Fruit fly (Drosophila melanogaster) ovary, adult (tissue): ENCODE data around the gene Nmnat.

Source experiments
- CG17801 ChIP-seq: fragments of 200-800 bp; optimal IDR thresholded peaks from 2 replicates; lab custom pipeline; 2019; ENCODE audit warnings: missing biosample characterization, mild to moderate bottlenecking, missing genetic modification characterization, moderate library complexity; ENCODE audit not compliant: partially characterized antibody

Nmnat gene

DNA sequence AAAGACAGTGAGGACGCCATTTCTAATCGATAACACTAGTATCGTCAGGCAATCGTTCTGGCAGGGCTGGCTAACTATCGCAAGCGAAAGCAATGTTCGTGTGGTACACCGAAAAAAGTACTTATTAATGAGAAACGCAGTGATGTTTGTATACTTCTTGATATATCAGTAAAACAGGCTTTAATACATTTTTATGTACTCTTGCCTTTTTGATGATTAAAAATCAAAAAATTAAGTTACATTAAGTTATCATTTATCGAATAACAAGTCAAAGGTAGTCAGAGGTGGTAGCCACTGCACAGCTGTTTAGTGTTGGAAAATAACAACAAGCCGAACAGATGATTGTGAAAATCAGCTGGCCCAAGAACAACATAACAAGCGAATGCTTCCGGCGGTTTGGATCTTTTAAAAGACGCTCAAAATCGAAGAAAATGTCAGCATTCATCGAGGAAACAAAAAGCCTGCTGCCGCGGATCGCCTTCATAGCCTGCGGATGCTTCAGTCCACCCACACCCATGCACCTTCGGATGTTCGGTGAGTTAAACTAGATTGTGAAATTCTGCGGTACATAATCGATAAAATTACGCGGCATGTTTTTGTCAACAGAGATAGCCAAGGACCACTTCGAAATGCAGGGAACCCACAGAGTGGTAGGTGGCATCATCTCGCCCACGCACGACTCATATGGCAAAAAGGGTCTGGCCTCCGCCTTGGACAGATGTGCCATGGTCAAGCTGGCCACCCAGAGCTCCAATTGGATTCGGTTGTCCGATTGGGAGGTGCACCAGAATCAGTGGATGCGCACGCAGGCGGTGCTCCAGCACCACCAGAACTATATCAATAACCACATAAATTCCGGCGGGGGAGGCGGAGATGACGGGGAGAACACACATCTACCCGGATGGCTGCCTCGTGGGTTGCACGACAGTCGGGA, at the start of gene Nmnat, which contains the start of gene ssh:
Gene Nmnat (plus strand): TSS at position 318 of the 934 bp plus-strand sequence.
Gene ssh (minus strand): TSS at position 37 of the 934 bp plus-strand sequence.
- peak; percentile 72 for TF ChIP-seq CG17801 (GFP tag; lab: Kevin White, UChicago)

DNA sequence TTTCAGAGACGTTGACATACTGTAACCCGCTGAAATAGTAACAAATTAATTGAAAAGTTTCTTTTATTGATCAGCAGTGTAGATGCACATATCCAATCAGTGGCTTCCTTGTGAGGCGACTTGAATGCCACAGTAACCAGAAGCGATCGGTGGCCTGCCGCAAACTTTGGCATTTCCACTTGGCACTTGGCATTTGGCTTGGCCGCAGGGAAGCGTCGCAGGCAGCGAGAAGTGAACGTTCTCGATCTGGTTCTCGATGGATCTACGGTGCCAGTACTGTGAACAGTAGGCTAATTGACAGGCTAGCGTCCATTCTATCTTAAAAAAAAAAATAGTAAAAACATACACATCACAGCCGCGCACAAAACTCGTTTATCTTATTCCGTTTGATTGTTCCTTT, 44.2 kb upstream of the Nmnat start, which contains the start of gene CG10845:
Gene CG10845 (plus strand): TSS at position 301 of the 400 bp plus-strand sequence.
- TF ChIP-seq CG17801 (GFP tag; lab: Kevin White, UChicago) = no peak

DNA sequence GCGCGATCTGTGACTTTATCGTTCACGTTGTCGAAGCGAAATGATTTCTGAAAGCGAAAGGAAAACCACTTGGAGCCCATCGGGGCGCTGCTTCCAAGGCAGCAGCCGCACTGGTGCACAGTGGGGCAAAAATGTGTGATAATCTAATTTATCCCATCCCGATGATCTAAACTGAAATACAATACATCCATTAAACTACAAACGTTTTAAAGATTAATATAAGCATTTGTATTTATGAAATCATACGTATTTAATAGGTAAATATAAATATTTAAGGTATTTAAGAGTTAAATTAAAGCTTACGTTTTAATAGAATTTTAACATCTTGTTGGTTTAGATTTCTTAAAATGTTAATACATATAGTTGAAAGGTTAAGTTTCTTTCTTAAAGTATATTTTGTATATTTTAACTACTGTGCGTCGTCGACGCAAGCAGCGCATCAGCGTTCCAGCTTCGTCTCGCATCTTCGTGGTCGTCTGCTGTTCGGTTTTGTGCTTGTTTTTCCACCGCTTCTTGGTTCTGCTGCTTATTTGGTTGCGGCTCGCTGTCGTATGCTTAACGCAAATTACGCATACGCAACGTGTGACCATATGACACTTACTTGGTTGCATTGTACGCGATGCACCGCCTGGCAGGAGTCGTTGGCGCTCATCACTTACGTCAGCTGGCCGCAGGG, 38.9 kb upstream of the Nmnat start, which contains the start of gene CG13643:
Gene CG13643 (minus strand): TSS at position 46 of the 676 bp plus-strand sequence.
- TF ChIP-seq CG17801 (GFP tag; lab: Kevin White, UChicago) = no peak

DNA sequence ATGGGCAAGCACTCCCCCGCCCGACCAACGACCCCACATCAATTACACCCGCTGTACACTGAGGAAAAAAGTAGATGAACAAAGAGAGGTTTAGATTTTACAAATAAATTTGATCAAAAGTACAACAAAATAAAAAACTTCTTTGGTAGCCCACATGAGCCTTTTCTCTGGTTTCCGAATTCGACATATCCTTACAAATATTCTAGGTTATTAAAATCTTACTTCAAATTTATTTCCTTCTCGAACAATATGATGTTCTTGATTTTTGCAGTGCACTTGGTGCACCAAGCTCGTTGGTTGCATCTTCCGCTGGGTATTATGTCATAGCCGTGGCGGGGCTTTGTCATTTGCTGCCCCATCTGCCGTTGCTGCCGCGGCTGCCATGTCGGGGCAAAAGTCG, 38.4 kb upstream of the Nmnat start:
- TF ChIP-seq CG17801 (GFP tag; lab: Kevin White, UChicago) = no peak

DNA sequence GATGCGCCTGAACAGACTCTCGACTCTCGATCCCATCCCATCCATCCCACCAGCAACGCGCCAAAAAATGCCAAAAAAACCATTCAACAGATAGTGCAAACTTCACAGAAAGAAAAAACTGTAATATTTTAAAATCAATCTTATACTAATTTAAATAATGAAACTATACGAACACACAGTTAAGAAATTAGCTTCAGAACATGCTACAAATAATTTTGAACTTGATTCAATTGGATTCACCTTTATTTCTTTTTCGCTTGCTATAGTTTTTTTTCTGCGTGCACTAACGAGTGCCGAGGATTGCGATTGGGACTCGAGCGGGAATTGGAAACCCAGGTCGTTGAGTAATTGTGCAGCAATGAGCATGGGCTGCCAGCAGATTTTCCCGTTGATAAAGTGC, 37.0 kb upstream of the Nmnat start:
- TF ChIP-seq CG17801 (GFP tag; lab: Kevin White, UChicago) = no peak

DNA sequence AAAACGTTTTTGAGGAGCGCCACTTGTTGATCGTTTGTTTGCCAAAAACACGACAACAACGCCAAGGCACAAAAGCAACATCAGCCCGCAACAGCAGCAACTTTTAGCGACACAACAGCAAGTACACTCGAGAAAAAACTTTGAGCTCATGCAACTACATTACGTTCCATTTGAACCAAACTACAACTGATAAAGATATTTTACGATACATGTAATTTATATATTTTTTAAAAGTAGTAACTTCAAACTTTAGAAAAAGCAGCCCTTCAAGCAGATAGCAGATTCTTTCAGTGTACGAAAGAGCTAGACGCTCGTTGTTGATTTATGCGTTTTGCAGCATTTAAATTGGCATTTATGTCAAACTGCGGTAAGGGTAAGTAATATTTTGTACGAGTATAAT, 34.9 kb upstream of the Nmnat start:
- no peak for TF ChIP-seq CG17801 (GFP tag; lab: Kevin White, UChicago)

DNA sequence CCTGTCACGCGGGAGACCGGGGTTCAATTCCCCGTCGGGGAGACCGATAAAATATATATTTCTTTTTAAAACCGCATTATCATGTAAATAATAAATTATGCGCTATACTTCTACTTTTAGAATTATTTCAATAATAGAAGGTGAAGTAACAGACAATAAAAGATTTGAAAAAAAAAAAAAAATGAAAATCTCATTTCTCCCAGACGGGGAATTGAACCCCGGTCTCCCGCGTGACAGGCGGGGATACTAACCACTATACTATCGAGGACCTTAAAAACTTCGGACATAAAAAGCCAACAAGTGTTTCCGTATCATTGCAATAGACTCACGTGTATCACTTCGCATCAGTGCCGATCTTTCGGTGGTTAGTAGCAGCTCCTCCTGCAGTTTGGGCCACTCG, 30.2 kb upstream of the Nmnat start:
- TF ChIP-seq CG17801 (GFP tag; lab: Kevin White, UChicago) = no peak

DNA sequence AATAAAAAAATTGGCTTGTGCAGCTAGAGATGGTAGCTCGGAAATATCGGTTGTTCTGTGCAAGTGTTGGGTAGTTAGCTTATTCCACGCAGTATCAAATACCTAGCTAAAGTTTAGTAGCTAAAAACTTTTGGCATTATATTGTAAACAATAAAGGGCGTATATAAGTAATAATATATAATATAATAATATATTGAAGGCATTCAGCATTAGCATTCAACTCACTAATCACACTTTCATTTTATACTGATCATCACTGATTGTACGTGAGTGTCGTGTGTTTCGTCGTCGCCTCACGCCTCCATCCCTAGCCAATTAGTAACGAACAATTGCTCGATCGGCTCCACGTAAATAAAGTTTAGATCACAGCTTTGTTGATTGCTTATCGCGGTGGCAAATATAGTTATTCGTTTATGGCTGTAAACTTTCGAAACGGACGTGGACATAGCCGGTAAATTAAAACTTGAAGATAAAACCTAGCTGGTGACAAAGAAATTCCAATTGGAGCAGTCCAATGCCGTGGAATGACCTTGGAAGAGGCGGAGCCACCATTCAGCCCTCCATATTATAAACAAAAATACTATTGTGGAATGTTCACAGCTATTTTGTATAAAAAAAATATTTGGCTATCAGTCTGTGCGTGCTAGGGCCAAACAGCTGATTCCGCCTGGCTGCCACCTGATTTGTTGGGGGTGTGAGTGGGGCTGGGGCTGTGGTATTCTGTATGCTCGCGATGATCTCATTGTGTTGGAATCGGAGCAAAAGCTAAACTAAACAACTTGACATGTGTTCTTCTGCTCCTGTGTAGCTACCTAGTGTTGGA, 27.0 kb upstream of the Nmnat start, which contains the start of the genes PIG-S, sud1 and CG11168:
Gene PIG-S (minus strand): TSS at position 51 of the 823 bp plus-strand sequence.
Gene sud1 (minus strand): TSS at position 51 of the 823 bp plus-strand sequence.
Gene CG11168 (plus strand): TSS at position 293 of the 823 bp plus-strand sequence.
- peak; percentile 58 for TF ChIP-seq CG17801 (GFP tag; lab: Kevin White, UChicago)

DNA sequence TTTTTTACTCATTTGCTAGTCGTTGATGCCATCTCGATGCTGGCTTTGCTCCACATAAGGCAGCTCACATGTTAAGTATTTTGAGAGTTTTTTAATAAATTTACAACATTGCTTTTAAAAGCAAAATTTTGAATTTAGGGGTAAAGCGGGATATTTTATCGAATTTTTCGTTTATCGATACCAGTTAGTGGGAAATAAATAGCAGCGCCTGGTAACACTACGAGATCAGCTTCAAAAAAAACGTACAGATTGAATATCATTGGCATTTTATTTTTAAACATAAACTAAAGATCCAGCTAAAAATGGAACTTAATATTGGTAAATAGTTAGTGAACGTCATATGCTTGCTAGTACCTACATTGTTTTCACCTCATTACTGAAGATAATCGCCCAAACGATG, 22.8 kb upstream of the Nmnat start, which contains the start of gene Mink:
Gene Mink (plus strand): TSS at position 204 of the 400 bp plus-strand sequence.
- TF ChIP-seq CG17801 (GFP tag; lab: Kevin White, UChicago) = no peak

DNA sequence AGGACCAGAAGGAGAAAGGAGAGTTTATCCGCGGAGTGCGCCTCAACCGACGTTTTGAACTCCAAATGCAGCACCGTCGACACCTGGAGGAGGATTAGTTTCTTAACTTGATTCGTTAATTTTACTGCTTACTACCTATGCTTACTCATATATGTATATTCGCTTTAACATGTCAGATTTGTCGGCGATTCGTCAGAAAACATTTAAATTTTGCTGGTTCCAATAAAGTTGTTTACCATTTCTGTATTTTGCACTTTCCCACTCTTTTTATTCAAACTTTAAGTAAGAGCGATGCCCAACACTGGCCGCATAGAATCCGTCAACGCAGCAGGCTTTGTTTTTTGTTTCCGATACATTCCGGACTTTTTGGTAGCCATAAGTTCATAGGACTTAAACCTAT, 20.1 kb upstream of the Nmnat start, which contains the start of gene Trf4-2:
Gene Trf4-2 (plus strand): TSS at position 301 of the 400 bp plus-strand sequence.
- no peak for TF ChIP-seq CG17801 (GFP tag; lab: Kevin White, UChicago)

DNA sequence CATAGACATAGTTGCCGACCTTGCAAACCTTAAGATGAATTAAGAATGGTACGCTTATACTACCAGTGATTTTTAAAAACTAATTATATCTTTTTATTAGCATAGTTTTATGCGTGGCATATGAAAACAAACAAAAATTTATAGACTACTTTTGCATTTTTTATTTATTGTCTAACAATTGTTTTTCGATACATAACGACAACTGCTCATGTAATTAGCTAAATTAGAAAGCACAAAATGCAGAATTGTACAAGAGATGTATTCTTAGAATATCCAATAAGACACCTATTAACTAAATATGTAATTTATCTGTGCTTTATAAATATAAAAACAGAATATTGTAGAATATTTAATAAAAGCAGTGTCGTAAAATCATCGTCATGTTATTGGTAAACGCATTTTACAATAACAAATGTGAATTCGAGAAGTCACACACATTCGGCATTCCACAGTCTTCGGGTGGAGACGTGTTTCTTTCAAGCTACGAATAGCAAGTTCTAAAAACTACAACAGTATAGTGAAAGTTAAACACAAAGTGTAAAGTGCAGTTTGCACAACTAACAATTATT, 18.2 kb upstream of the Nmnat start:
- TF ChIP-seq CG17801 (GFP tag; lab: Kevin White, UChicago) = no peak

DNA sequence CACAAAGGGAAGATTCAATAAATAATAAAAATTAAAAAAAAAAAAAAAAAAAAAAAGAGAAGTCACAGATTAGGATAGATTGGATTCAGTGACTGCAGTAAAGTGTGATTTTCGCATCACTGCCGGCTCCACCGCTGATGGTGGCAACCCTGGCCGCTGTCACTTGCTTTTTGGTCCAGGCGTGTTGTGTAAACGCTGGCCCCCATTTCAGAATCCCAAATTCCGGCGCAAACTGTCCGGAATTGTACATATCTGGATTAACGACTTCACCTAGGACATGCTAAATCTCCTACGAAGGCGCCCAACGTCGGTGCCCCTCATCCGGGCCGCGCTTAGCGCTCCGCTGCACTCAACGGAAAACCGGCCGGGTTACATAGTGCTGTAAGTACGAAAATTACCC, 13.2 kb upstream of the Nmnat start, which contains the start of gene CG11771:
Gene CG11771 (plus strand): TSS at position 155 of the 400 bp plus-strand sequence.
- TF ChIP-seq CG17801 (GFP tag; lab: Kevin White, UChicago) = no peak

DNA sequence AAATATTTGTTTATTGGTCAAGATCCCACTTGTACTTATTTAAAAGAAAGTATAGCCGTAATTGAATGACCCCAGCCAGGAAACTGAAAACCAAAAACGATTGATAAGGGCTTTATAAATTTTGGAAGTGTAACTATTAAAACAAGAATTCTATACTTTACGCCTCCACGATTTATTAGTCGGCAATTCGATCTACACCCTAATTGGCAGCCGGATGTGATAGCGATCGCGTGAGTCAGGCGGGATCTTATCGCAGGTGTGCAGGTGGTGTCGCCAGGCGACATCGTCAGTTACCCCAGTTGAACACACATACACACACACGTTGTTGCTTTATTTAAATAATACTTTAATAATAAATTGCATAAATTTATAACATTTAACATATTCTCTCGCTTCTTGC, 10.5 kb upstream of the Nmnat start:
- no peak for TF ChIP-seq CG17801 (GFP tag; lab: Kevin White, UChicago)

DNA sequence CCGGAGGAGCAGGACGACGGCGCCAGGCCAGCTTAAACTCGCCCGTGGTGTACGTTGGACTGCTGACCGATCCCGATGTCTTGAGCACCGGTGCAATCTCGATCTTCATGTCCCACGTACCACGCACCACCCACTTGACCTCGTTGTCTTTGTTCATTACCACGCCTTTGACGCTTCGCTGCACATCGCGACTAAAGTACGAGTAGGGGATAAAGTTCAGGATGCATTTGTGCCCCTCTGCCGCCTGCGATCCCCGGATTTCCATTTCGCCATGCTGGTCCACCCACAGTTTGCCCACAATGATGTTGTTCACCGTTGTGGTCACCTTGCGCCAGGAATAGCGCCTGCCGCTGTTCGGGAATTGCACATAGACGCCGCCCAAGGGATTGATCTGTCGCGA, 9.3 kb upstream of the Nmnat start:
- no peak for TF ChIP-seq CG17801 (GFP tag; lab: Kevin White, UChicago)
